Worm (Caenorhabditis elegans): ENCODE measurements around the gene F22E5.2.

DNA sequence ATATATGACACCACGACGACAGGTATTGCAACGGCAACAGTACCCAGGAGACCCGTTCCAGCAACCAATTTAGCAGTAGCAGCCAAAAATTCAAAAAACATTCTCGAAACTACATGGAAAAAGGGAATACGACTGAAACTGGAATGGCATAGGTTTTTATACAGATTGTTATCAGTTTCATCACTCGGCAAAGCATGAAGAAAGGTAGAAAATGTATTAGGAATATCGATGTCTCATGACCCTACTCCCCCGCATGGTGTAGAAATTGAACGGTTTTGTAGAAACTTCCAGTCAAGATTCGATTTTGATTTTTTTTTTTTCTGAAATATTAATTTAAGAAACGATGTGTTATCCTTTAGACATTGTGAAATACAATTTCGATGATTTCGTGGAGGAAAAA, 45.7 kb downstream of the F22E5.2 start, which contains the start of gene T05A8.2:
- TF ChIP-seq aly-1 (tag; optimal IDR thresholded peaks at IDR 0.05) (no peak), flt-1 (GFP tag; IDR thresholded peaks at IDR 0.05) (no peak), sea-1 (GFP tag; conservative IDR thresholded peaks at IDR 0.05) (no peak), pes-1 (GFP tag; IDR thresholded peaks at IDR 0.05) (no peak), ama-1 (optimal IDR thresholded peaks at IDR 0.05) (no peak), ets-7 (tag; optimal IDR thresholded peaks at IDR 0.05) (no peak), ceh-13 (GFP tag; optimal IDR thresholded peaks at IDR 0.05) (no peak), tra-4 (tag; optimal IDR thresholded peaks at IDR 0.05) (no peak), hnd-1 (tag; optimal IDR thresholded peaks at IDR 0.05) (no peak), hmbx-1 (tag; optimal IDR thresholded peaks at IDR 0.05) (no peak), scrt-1 (GFP tag; IDR thresholded peaks at IDR 0.05) (no peak), hmg-4 (GFP tag; optimal IDR thresholded peaks at IDR 0.05) (no peak)
